Worm (Caenorhabditis elegans) whole organism, young adult: Measurements from ENCODE around the gene F13A2.3.

Source experiments
- ama-1 ChIP-seq, 3 experiments: fragments of 150-350 bp in 1 of 3; sonication (generic microtip) in 2 of 3; optimal IDR thresholded peaks; 2 replicates each; lab custom pipeline; 2014 to 2018; ENCODE audit warnings: missing biosample characterization in 2 of 3, missing genetic modification characterization in 2 of 3, missing genetic modification reagents in 2 of 3
- lin-40 ChIP-seq: sonication (generic microtip); optimal IDR thresholded peaks from 2 replicates; lab custom pipeline; 2016; ENCODE audit warnings: missing genetic modification characterization, mild to moderate bottlenecking, missing compliant biosample characterization, missing genotype, missing genetic modification reagents
- pha-4 ChIP-seq: fragments of 150-350 bp; sonication (generic microtip); optimal IDR thresholded peaks from 2 replicates; lab custom pipeline; 2014; ENCODE audit warnings: missing biosample characterization, missing genetic modification reagents, missing genetic modification characterization
- tbx-9 ChIP-seq: sonication (generic microtip); optimal IDR thresholded peaks from 2 replicates; lab custom pipeline; 2016; ENCODE audit warnings: borderline replicate concordance, missing genetic modification characterization, inconsistent platforms, missing compliant biosample characterization
- ztf-3 ChIP-seq: fragments of 200-800 bp; sonication (Bioruptor generic); optimal IDR thresholded peaks from 2 replicates; lab custom pipeline; 2018; ENCODE audit warnings: mild to moderate bottlenecking, missing genetic modification characterization, missing compliant biosample characterization

DNA sequence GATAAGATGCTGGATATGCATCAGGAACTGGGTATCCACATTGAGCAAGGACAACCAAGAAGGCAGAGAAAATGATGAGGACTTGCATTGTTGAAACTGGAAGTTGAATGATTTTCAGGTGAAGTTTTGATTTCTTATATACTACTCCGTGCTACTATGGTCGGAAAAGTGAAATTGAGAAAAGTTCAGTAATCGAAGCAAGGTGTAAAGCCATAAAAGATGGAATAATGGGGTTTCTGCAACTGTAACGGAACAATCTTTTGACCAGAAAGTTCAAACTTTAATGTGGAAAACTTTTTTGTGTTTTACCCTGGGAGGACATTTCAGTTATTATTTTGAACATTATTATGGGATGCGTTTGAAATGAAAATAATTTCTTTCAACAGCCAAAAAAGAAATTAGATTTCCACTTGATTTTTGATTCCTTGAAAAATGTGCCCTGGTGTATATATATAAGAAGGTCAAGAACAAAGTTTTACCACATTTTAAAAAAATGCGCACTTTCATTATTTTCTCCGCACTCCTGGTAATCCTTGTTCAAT, 27.8 kb upstream of the F13A2.3 start, which contains the start of the genes Y47D7A.9 and Y47D7A.19:
- TF ChIP-seq ama-1 (optimal IDR thresholded peaks at IDR 0.05; lab: Kevin White, UChicago) (no peak), ama-1 (GFP tag; optimal IDR thresholded peaks at IDR 0.05; lab: Kevin White, UChicago) (no peak), ztf-3 (GFP tag; lab: Kevin White, UChicago) (no peak), pha-4 (tag; lab: Kevin White, UChicago) (no peak), tbx-9 (no peak), lin-40 (no peak)
